Worm (Caenorhabditis elegans): ENCODE data around the gene mnat-1.
A peak's percentile ranks its signal among the peaks of the same experiment; 100 is the strongest.

Gene mnat-1

ce11 chrII:2436757-2437156 lies 41.7 kb downstream of the mnat-1 start (continued):
- TF ChIP-seq nhr-90 (tag; optimal IDR thresholded peaks at IDR 0.05; ENCODE audit: poor library complexity) (peak; percentile 11), blmp-1 (tag; optimal IDR thresholded peaks at IDR 0.05) (peak; percentile 67)

ce11 chrII:2435566-2435965 lies 42.9 kb downstream of the mnat-1 start:
- TF ChIP-seq elt-3 (tag; optimal IDR thresholded peaks at IDR 0.05), result peak in 2 of 6 experiments; percentile 21 to 29
- no peak for TF ChIP-seq efl-1 (optimal IDR thresholded peaks at IDR 0.05)
- TF ChIP-seq efl-1 (GFP tag; optimal IDR thresholded peaks at IDR 0.05 in 1 of 2), result peak in 1 of 2 experiments; percentile 40
- no peak for TF ChIP-seq xbp-1 (tag; optimal IDR thresholded peaks at IDR 0.05)
- peak; percentile 97 for TF ChIP-seq blmp-1 (tag; optimal IDR thresholded peaks at IDR 0.05)

ce11 chrII:2431972-2432371 lies 46.5 kb downstream of the mnat-1 start, which contains the start of gene ceh-86:
Gene ceh-86, minus strand, starts transcription at chrII:2432072.
- TF ChIP-seq efl-1 (optimal IDR thresholded peaks at IDR 0.05) (no peak), efl-1 (GFP tag; optimal IDR thresholded peaks at IDR 0.05 in 1 of 2) (no peak), elt-3 (tag; optimal IDR thresholded peaks at IDR 0.05) (no peak), jun-1 (tag; optimal IDR thresholded peaks at IDR 0.05) (no peak), mab-9 (GFP tag; IDR thresholded peaks at IDR 0.05) (no peak), xbp-1 (tag; optimal IDR thresholded peaks at IDR 0.05) (no peak), C04F5.9 (tag; optimal IDR thresholded peaks at IDR 0.05) (no peak), grh-1 (GFP tag; IDR thresholded peaks at IDR 0.05) (no peak), unc-98 (GFP tag; IDR thresholded peaks at IDR 0.05) (no peak), lin-13 (GFP tag; optimal IDR thresholded peaks at IDR 0.05) (no peak), pqm-1 (tag; optimal IDR thresholded peaks at IDR 0.05) (no peak), swsn-7 (tag; optimal IDR thresholded peaks at IDR 0.05) (no peak), nhr-84 (tag; optimal IDR thresholded peaks at IDR 0.05) (no peak), ceh-82 (tag; optimal IDR thresholded peaks at IDR 0.05) (no peak), ceh-88 (GFP tag; IDR thresholded peaks at IDR 0.05) (no peak), lin-39 (tag; optimal IDR thresholded peaks at IDR 0.05) (no peak), lsy-2 (tag; optimal IDR thresholded peaks at IDR 0.05) (no peak), vab-15 (tag; optimal IDR thresholded peaks at IDR 0.05) (no peak), nhr-28 (tag; optimal IDR thresholded peaks at IDR 0.05) (no peak), hpl-2 (GFP tag; optimal IDR thresholded peaks at IDR 0.05) (no peak), C34B4.2 (tag; optimal IDR thresholded peaks at IDR 0.05) (no peak)
